Fruit fly (Drosophila melanogaster): ENCODE data around the gene CG11703.
A peak's percentile ranks its signal among the peaks of the same experiment; 100 is the strongest.

dm6 chr3R:19255255-19255654, 27.3 kb upstream of the CG11703 start:
- TF ChIP-seq Abd-B (GFP tag; optimal IDR thresholded peaks at IDR 0.05): no peak
- peak; percentile 21 for TF ChIP-seq fru (GFP tag; optimal IDR thresholded peaks at IDR 0.05)
- TF ChIP-seq Dif (GFP tag; optimal IDR thresholded peaks at IDR 0.05; ENCODE audit: partially characterized antibody): no peak
- no peak for TF ChIP-seq pan (optimal IDR thresholded peaks at IDR 0.05)
- peak in 1 of 2 experiments; percentile 23 for TF ChIP-seq foxo (GFP tag; optimal IDR thresholded peaks at IDR 0.05)
- TF ChIP-seq Mio (GFP tag; optimal IDR thresholded peaks at IDR 0.05): no peak

Data from whole organism, wandering third instar larva.